Worm (Caenorhabditis elegans) whole organism, dauer: Measurements from ENCODE around the gene str-79.

Experiments used
- unc-62 ChIP-seq: sonication (generic microtip); optimal IDR thresholded peaks from 2 replicates; lab custom pipeline; 2017; ENCODE audit warnings: missing biosample characterization, missing genetic modification reagents, missing genetic modification characterization

str-79 gene

ce11 chrX:1984831-1985230 lies 15.2 kb downstream of the str-79 start:
- TF ChIP-seq unc-62 (GFP tag; lab: Kevin White, UChicago): no peak

- TF ChIP-seq unc-62 (GFP tag; lab: Kevin White, UChicago): no peak
Measured at ce11 chrX:1989576-1989975, 19.9 kb downstream of the str-79 start, which contains the start of gene meg-3. TSS of gene meg-3 (minus strand) at chrX:1989607.

- no peak for TF ChIP-seq unc-62 (GFP tag; lab: Kevin White, UChicago)
Measured at ce11 chrX:1990434-1990833, 20.8 kb downstream of the str-79 start, which contains the start of gene Y40A1A.2. TSS of gene Y40A1A.2 (plus strand) at chrX:1990734.

DNA sequence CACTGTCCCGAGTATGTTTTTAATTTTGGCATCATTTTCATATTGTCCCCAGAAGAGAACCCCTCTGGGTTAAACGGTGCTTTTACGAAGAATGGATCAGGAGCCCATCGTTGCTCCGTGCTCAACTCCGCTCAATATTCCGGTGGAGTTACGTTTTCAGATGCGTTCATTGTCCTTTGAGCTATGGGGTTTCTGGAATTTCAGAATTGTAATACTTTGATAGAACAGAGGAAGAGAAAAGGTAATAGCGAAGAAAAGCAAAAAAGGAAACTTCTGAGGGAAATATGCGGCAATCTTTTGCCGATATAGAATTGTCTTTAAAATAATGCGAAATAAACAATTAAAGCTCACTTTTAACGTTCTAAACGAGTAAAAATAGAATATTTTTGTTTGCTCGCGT lies 28.3 kb downstream of the str-79 start, which contains the start of gene Y40A1A.3:
Gene Y40A1A.3, minus strand, starts transcription at position 101 of the 400 bp plus-strand sequence.
- no peak for TF ChIP-seq unc-62 (GFP tag; lab: Kevin White, UChicago)

DNA sequence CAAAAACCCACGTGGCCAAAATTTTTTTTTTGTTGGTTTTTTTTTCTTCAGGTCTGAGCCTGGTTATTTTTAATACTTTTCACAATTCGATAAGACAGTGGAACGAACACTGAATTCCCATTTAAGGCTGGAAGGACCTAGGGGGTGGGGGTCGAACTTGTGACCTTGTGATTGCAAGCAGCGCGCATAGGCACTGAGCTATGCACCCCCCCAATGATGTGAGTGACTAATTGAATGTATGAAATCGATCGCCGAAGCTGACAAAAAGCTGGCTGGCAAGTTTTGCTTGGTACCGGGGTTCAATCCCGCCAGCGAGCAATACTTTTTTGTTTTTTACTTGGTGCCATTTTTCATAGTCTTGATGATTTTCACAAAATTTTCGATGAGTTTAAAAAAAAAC lies 29.1 kb downstream of the str-79 start:
- TF ChIP-seq unc-62 (GFP tag; lab: Kevin White, UChicago): no peak

ce11 chrX:2000517-2000916 lies 30.8 kb downstream of the str-79 start:
- no peak for TF ChIP-seq unc-62 (GFP tag; lab: Kevin White, UChicago)

DNA sequence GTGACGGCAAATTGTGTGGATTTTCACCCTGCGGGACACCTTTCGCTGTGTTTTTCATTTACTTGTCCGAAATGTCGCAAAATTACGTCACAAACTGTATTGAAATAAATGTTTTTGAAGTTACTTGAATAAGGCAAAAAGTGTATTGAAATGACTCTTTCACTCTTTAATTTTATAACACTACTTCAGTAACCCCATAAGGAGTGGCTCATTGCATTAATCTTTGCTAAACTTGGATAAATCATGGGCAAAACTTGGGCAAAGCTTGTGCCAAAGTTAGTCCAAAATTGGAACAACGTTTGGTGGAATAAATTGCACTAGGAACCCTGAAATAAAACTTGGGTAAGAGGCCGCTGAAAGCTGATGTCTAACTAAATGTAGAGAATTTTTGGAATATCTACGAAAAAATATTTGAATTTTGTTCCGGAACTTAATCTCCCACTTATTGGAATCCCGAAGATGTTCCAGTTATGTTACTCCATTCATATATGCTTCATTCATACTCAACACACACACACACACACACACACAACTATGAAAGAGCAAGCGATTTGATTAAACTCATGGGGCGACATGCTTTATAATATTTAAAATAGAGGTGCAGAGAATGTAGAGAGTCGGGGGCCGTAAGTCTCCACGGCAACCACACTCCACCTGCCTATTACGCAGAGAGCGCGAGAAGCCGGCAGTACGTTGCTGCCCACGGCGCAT lies 43.0 kb downstream of the str-79 start, which contains the start of gene Y102A11A.9:
Gene Y102A11A.9, plus strand, starts transcription at position 661 of the 711 bp plus-strand sequence.
- TF ChIP-seq unc-62 (GFP tag; lab: Kevin White, UChicago): no peak

ce11 chrX:2013912-2014311 lies 44.2 kb downstream of the str-79 start:
- no peak for TF ChIP-seq unc-62 (GFP tag; lab: Kevin White, UChicago)

DNA sequence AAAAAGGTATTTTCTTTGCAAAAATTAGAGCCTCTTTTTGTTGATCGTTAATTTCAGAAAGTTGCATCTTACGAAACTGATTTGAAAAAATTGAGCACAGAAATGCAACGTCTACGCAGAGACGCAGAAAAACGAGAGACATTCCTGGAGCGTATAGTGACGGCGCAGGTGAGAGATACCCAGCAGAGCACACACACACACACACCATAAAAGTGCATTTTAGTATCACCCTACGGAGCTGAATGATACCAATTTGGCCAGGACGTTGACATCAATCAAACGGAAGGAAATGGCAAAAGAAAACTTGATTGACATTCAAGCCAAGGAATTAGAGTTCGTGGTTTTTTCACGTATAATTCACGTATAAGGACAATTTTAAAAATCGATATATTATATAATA lies 44.8 kb downstream of the str-79 start:
- TF ChIP-seq unc-62 (GFP tag; lab: Kevin White, UChicago): no peak

- TF ChIP-seq unc-62 (GFP tag; lab: Kevin White, UChicago): no peak
Measured at ce11 chrX:2018211-2018610, 48.5 kb downstream of the str-79 start.

DNA sequence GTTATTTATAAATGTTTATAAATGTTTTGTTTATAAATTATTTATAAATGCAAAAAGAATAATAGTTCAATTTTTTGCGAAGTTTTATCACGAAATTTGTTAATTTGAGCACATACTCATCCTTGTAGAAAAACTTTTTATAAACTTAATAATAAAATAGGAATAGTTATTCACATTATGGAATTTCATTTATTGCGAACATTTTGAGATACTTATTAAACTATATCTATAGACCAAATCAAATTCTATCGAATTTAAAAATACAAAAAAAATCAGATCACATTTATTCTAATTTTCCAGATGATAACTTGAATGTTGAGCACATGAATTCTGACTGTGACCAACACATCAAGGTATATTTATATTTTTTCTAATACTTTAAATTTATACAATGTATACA lies 49.2 kb downstream of the str-79 start, which contains the start of gene Y102A11A.3:
Gene Y102A11A.3, plus strand, starts transcription at position 301 of the 400 bp plus-strand sequence.
- no peak for TF ChIP-seq unc-62 (GFP tag; lab: Kevin White, UChicago)

- TF ChIP-seq unc-62 (GFP tag; lab: Kevin White, UChicago): no peak
Measured at ce11 chrX:2021558-2021957, 51.9 kb downstream of the str-79 start.
